Fruit fly (Drosophila melanogaster): ENCODE measurements around the gene Sdhaf3.

- TF ChIP-seq usp (GFP tag; optimal IDR thresholded peaks at IDR 0.05), result no peak
- peak; percentile 89 for TF ChIP-seq Myc (optimal IDR thresholded peaks at IDR 0.05)
- no peak for TF ChIP-seq dl (GFP tag; optimal IDR thresholded peaks at IDR 0.05; ENCODE audit: insufficient read depth in 1 of 2, partially characterized antibody in 2 of 2)
- TF ChIP-seq fru (GFP tag; optimal IDR thresholded peaks at IDR 0.05), result peak; percentile 66
- TF ChIP-seq psq (GFP tag; optimal IDR thresholded peaks at IDR 0.05), result peak; percentile 63
- peak; percentile 66 for TF ChIP-seq sv (GFP tag; optimal IDR thresholded peaks at IDR 0.05)
- no peak for TF ChIP-seq CG32264 (GFP tag; optimal IDR thresholded peaks at IDR 0.05)
- TF ChIP-seq Jra (GFP tag; optimal IDR thresholded peaks at IDR 0.05), result no peak
- no peak for TF ChIP-seq Rel (GFP tag; optimal IDR thresholded peaks at IDR 0.05)
- no peak for TF ChIP-seq Rel (tag; optimal IDR thresholded peaks at IDR 0.05)
- TF ChIP-seq rgr (GFP tag; optimal IDR thresholded peaks at IDR 0.05), result peak; percentile 74
- TF ChIP-seq foxo (GFP tag; optimal IDR thresholded peaks at IDR 0.05), result peak in 1 of 2 experiments; percentile 80
- TF ChIP-seq dmrt93B (GFP tag; optimal IDR thresholded peaks at IDR 0.05), result peak; percentile 44
- no peak for TF ChIP-seq pan (optimal IDR thresholded peaks at IDR 0.05)
- TF ChIP-seq h (GFP tag; optimal IDR thresholded peaks at IDR 0.05), result peak; percentile 67
Observed at dm6 chr3R:16497379-16497778, 15.1 kb upstream of the Sdhaf3 start.
